Worm (Caenorhabditis elegans): Measurements from ENCODE around the gene C50B6.9.

Gene C50B6.9

ce11 chrV:13371336-13371735 lies 35.2 kb downstream of the C50B6.9 start (continued):
- TF ChIP-seq egl-13 (tag; optimal IDR thresholded peaks at IDR 0.05) (no peak), efl-3 (GFP tag; optimal IDR thresholded peaks at IDR 0.05) (peak; percentile 13), swsn-7 (tag; optimal IDR thresholded peaks at IDR 0.05) (peak; percentile 63), pax-3 (tag; optimal IDR thresholded peaks at IDR 0.05) (no peak), blmp-1 (tag; optimal IDR thresholded peaks at IDR 0.05) (peak; percentile 95), mab-9 (GFP tag; IDR thresholded peaks at IDR 0.05) (no peak), pqm-1 (tag; optimal IDR thresholded peaks at IDR 0.05) (no peak), F16B12.6 (tag; optimal IDR thresholded peaks at IDR 0.05) (no peak), tbx-2 (tag; optimal IDR thresholded peaks at IDR 0.05) (peak; percentile 55), tlp-1 (tag; optimal IDR thresholded peaks at IDR 0.05) (no peak), nhr-28 (tag; optimal IDR thresholded peaks at IDR 0.05) (no peak), fkh-4 (tag; optimal IDR thresholded peaks at IDR 0.05; ENCODE audit: borderline replicate concordance) (no peak), efl-1 (optimal IDR thresholded peaks at IDR 0.05) (peak; percentile 14 to 44), efl-1 (GFP tag; optimal IDR thresholded peaks at IDR 0.05 in 1 of 2) (peak in 1 of 2 experiments; percentile 94), fos-1 (tag; optimal IDR thresholded peaks at IDR 0.05) (peak; percentile 66), lin-13 (GFP tag; optimal IDR thresholded peaks at IDR 0.05) (peak; percentile 54), nhr-84 (tag; optimal IDR thresholded peaks at IDR 0.05) (no peak), ceh-8 (GFP tag; optimal IDR thresholded peaks at IDR 0.05) (no peak), C04F5.9 (tag; optimal IDR thresholded peaks at IDR 0.05) (peak; percentile 2), snu-23 (GFP tag; optimal IDR thresholded peaks at IDR 0.05) (peak; percentile 92), fkh-8 (tag; optimal IDR thresholded peaks at IDR 0.05) (no peak), mef-2 (tag; optimal IDR thresholded peaks at IDR 0.05) (no peak), nhr-237 (tag; optimal IDR thresholded peaks at IDR 0.05) (peak; percentile 59), ceh-82 (tag; optimal IDR thresholded peaks at IDR 0.05) (peak in 2 of 3 experiments; percentile 24 to 26), lin-39 (tag; optimal IDR thresholded peaks at IDR 0.05) (no peak), ceh-63 (GFP tag; optimal IDR thresholded peaks at IDR 0.05) (no peak), dsc-1 (tag; optimal IDR thresholded peaks at IDR 0.05) (no peak), ets-5 (GFP tag; IDR thresholded peaks at IDR 0.05) (no peak), pag-3 (tag; optimal IDR thresholded peaks at IDR 0.05; ENCODE audit: borderline replicate concordance, insufficient read depth) (no peak), lir-3 (tag; optimal IDR thresholded peaks at IDR 0.05; ENCODE audit: poor library complexity) (peak; percentile 26), nhr-20 (tag; optimal IDR thresholded peaks at IDR 0.05) (peak; percentile 92), nhr-11 (tag; optimal IDR thresholded peaks at IDR 0.05) (no peak), ceh-88 (GFP tag; IDR thresholded peaks at IDR 0.05) (no peak), lin-14 (GFP tag; optimal IDR thresholded peaks at IDR 0.05) (peak; percentile 96), vab-15 (tag; optimal IDR thresholded peaks at IDR 0.05) (no peak), skn-1 (tag; optimal IDR thresholded peaks at IDR 0.05) (peak; percentile 5), C16A3.4 (tag; optimal IDR thresholded peaks at IDR 0.05) (peak; percentile 62), hlh-4 (tag; optimal IDR thresholded peaks at IDR 0.05) (no peak), fkh-10 (GFP tag; optimal IDR thresholded peaks at IDR 0.05) (no peak), lin-15B (tag; optimal IDR thresholded peaks at IDR 0.05) (no peak), nhr-77 (tag; optimal IDR thresholded peaks at IDR 0.05) (peak; percentile 42), nhr-47 (tag; optimal IDR thresholded peaks at IDR 0.05) (peak; percentile 60), nhr-85 (tag) (peak; percentile 100), xbp-1 (tag; optimal IDR thresholded peaks at IDR 0.05) (peak; percentile 22), isw-1 (GFP tag; IDR thresholded peaks at IDR 0.05) (no peak), ztf-4 (tag; optimal IDR thresholded peaks at IDR 0.05) (peak; percentile 57)

- TF ChIP-seq efl-1 (optimal IDR thresholded peaks at IDR 0.05) (no peak), efl-1 (GFP tag; optimal IDR thresholded peaks at IDR 0.05 in 1 of 2) (peak in 1 of 2 experiments; percentile 91), pax-3 (tag; optimal IDR thresholded peaks at IDR 0.05) (peak; percentile 32), elt-2 (tag; optimal IDR thresholded peaks at IDR 0.05) (peak; percentile 61), nhr-90 (tag; optimal IDR thresholded peaks at IDR 0.05; ENCODE audit: poor library complexity) (peak; percentile 8), isw-1 (GFP tag; IDR thresholded peaks at IDR 0.05) (no peak)
Observed at ce11 chrV:13372821-13373220, 36.7 kb downstream of the C50B6.9 start.

Measured in whole organism, L1 larva.